Fruit fly (Drosophila melanogaster) whole organism, adult: Measurements from ENCODE around the gene Axs.

ENCODE experiments used
- CG11617 ChIP-seq: fragments of 200-800 bp; sonication (Bioruptor generic); optimal IDR thresholded peaks from 2 replicates; lab custom pipeline; 2017; ENCODE audit warnings: mild to moderate bottlenecking, missing biosample characterization, missing genetic modification reagents, missing genetic modification characterization
- CG12768 ChIP-seq: fragments of 200-800 bp; sonication (Bioruptor generic); optimal IDR thresholded peaks from 2 replicates; lab custom pipeline; 2017; ENCODE audit warnings: missing biosample characterization, missing genetic modification characterization, mild to moderate bottlenecking, moderate library complexity, missing genetic modification reagents
- CG14711 ChIP-seq: fragments of 200-800 bp; sonication (Bioruptor generic); optimal IDR thresholded peaks from 2 replicates; lab custom pipeline; 2018; ENCODE audit warnings: missing biosample characterization, mild to moderate bottlenecking, missing genetic modification characterization, moderate library complexity
- CG1620 ChIP-seq: fragments of 200-800 bp; sonication (Bioruptor generic); optimal IDR thresholded peaks from 2 replicates; lab custom pipeline; 2016; ENCODE audit warnings: missing biosample characterization, missing genetic modification characterization
- CG33017 ChIP-seq: fragments of 200-800 bp; sonication (Bioruptor generic); optimal IDR thresholded peaks from 2 replicates; lab custom pipeline; 2018; ENCODE audit warnings: missing biosample characterization, mild to moderate bottlenecking, missing genetic modification characterization, moderate library complexity
- CG5204 ChIP-seq: fragments of 200-800 bp; sonication (Bioruptor generic); optimal IDR thresholded peaks from 2 replicates; lab custom pipeline; 2016; ENCODE audit warnings: missing biosample characterization, missing genetic modification characterization
- CG7045 ChIP-seq: fragments of 200-800 bp; sonication (Bioruptor generic); optimal IDR thresholded peaks from 2 replicates; lab custom pipeline; 2017; ENCODE audit warnings: missing biosample characterization, mild to moderate bottlenecking, missing genetic modification characterization
- CG7101 ChIP-seq: fragments of 200-800 bp; sonication (Bioruptor generic); optimal IDR thresholded peaks from 2 replicates; lab custom pipeline; 2018; ENCODE audit warnings: missing biosample characterization, mild to moderate bottlenecking, missing genetic modification characterization, moderate library complexity
- Clk ChIP-seq: fragments of 200-800 bp; sonication (Bioruptor generic); optimal IDR thresholded peaks from 2 replicates; lab custom pipeline; 2017; ENCODE audit warnings: missing biosample characterization, missing genetic modification characterization
- Crg-1 ChIP-seq: fragments of 200-800 bp; sonication (Bioruptor generic); optimal IDR thresholded peaks from 2 replicates; lab custom pipeline; 2016; ENCODE audit warnings: missing biosample characterization, missing genetic modification characterization
- Hr96 ChIP-seq: fragments of 200-800 bp; sonication (Bioruptor generic); optimal IDR thresholded peaks from 2 replicates; lab custom pipeline; 2016; ENCODE audit warnings: missing biosample characterization, missing genetic modification characterization
- Mnt ChIP-seq: fragments of 200-800 bp; sonication (Bioruptor generic); optimal IDR thresholded peaks from 2 replicates; lab custom pipeline; 2016; ENCODE audit warnings: missing biosample characterization, mild to moderate bottlenecking, missing genetic modification characterization
- bab1 ChIP-seq: fragments of 200-800 bp; sonication (Bioruptor generic); optimal IDR thresholded peaks from 3 replicates; lab custom pipeline; 2019; ENCODE audit warnings: missing biosample characterization, mild to moderate bottlenecking, missing genetic modification characterization, moderate library complexity
- cic ChIP-seq: fragments of 200-800 bp; sonication (Bioruptor generic); optimal IDR thresholded peaks from 2 replicates; lab custom pipeline; 2017; ENCODE audit warnings: missing biosample characterization, mild to moderate bottlenecking, missing genetic modification characterization, moderate library complexity
- cnc ChIP-seq, 2 experiments: fragments of >200 bp; optimal IDR thresholded peaks; 2 replicates each; lab custom pipeline; 2017
- kay ChIP-seq: fragments of 200-800 bp; sonication (Bioruptor generic); peaks from one replicate; lab custom pipeline; 2016; ENCODE audit warnings: missing biosample characterization, missing genetic modification characterization, borderline replicate concordance
- ovo ChIP-seq: fragments of 200-800 bp; sonication (Bioruptor generic); optimal IDR thresholded peaks from 2 replicates; lab custom pipeline; 2016; ENCODE audit warnings: missing biosample characterization, missing genetic modification characterization
- pad ChIP-seq: fragments of 200-800 bp; sonication (Bioruptor generic); optimal IDR thresholded peaks from 3 replicates; lab custom pipeline; 2017; ENCODE audit warnings: missing biosample characterization, missing genetic modification characterization, mild to moderate bottlenecking, moderate library complexity, missing genetic modification reagents
- tj ChIP-seq: fragments of 200-800 bp; sonication (Bioruptor generic); optimal IDR thresholded peaks from 3 replicates; lab custom pipeline; 2017; ENCODE audit warnings: missing biosample characterization, mild to moderate bottlenecking, missing genetic modification characterization, moderate library complexity
- toe ChIP-seq: fragments of 200-800 bp; sonication (Bioruptor generic); optimal IDR thresholded peaks from 2 replicates; lab custom pipeline; 2016; ENCODE audit warnings: missing biosample characterization, missing genetic modification characterization

Axs gene

DNA sequence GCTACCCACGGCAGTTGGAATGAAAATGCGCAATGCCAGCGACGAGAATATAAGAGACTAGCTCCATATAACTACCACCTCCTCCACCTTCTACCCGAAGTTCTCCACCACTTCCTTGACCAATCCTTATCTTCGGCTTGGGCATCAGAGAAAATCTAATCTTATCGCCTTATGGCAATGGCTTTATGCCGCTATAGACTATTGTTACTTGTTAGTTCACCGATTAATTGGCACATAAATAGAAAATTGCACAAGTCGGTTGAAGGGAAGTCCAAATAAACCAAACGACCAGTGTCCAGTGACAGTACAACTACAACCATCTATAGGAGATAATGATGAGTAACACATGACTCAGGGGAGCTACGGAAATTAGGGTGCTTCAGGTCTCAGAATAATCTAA is 18.2 kb upstream of the Axs start, which contains the start of gene sphe:
sphe (minus strand) TSS at position 32 of the 400 bp plus-strand sequence.
- TF ChIP-seq CG12768 (GFP tag; lab: Kevin White, UChicago) (no peak), CG7101 (tag; lab: Kevin White, UChicago) (no peak), toe (GFP tag; lab: Kevin White, UChicago) (no peak), pad (no peak), kay (GFP tag; lab: Kevin White, UChicago) (peak; percentile 69), cnc (optimal IDR thresholded peaks at IDR 0.05; lab: Kevin White, UChicago) (no peak), Mnt (GFP tag; lab: Kevin White, UChicago) (peak; percentile 5), CG1620 (GFP tag; lab: Kevin White, UChicago) (no peak), Crg-1 (GFP tag; lab: Kevin White, UChicago) (no peak), tj (GFP tag; lab: Kevin White, UChicago) (no peak), CG5204 (no peak), cic (GFP tag; lab: Kevin White, UChicago) (peak; percentile 41), ovo (GFP tag; lab: Kevin White, UChicago) (no peak)

DNA sequence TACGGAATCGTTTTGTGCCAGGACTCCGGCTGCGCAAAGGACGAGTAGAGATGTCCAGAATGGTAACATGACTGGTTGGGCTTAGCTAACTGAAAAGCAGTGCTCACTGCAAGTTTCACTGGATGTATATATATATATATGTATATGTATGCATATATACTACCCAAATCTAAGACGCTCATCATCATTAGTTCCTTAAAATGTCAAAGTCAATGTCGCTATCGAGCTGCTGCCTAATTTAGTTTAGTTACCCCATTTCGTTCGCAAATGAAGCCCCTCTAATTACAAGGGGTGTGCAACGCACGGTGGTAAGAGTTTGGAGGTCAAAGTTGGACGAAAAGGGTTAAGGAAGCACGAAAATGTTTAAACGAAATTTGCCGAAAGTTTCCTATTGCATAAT is 16.4 kb upstream of the Axs start, which contains the start of gene CG9676:
CG9676 (minus strand) TSS at position 101 of the 400 bp plus-strand sequence.
- TF ChIP-seq Clk (GFP tag; lab: Kevin White, UChicago): no peak
- TF ChIP-seq tj (GFP tag; lab: Kevin White, UChicago): no peak
- no peak for TF ChIP-seq CG33017 (tag; lab: Kevin White, UChicago)
- TF ChIP-seq CG14711 (tag; lab: Kevin White, UChicago): no peak
- TF ChIP-seq kay (GFP tag; lab: Kevin White, UChicago): no peak
- TF ChIP-seq CG11617 (GFP tag; lab: Kevin White, UChicago): no peak
- no peak for TF ChIP-seq cnc (optimal IDR thresholded peaks at IDR 0.05; lab: Kevin White, UChicago)

- no peak for TF ChIP-seq CG7101 (tag; lab: Kevin White, UChicago)
- TF ChIP-seq Crg-1 (GFP tag; lab: Kevin White, UChicago): no peak
- TF ChIP-seq Hr96 (GFP tag; lab: Kevin White, UChicago): no peak
- TF ChIP-seq bab1 (GFP tag; lab: Kevin White, UChicago): no peak
- TF ChIP-seq CG11617 (GFP tag; lab: Kevin White, UChicago): no peak
- no peak for TF ChIP-seq ovo (GFP tag; lab: Kevin White, UChicago)
- TF ChIP-seq CG7045 (GFP tag; lab: Kevin White, UChicago): no peak
- no peak for TF ChIP-seq CG12768 (GFP tag; lab: Kevin White, UChicago)
Observed at dm6 chrX:16697882-16698571, 14.3 kb upstream of the Axs start.

- no peak for TF ChIP-seq pad
- TF ChIP-seq cic (GFP tag; lab: Kevin White, UChicago): no peak
- no peak for TF ChIP-seq bab1 (GFP tag; lab: Kevin White, UChicago)
- TF ChIP-seq Mnt (GFP tag; lab: Kevin White, UChicago): no peak
- no peak for TF ChIP-seq tj (GFP tag; lab: Kevin White, UChicago)
- TF ChIP-seq Hr96 (GFP tag; lab: Kevin White, UChicago): no peak
- TF ChIP-seq ovo (GFP tag; lab: Kevin White, UChicago): no peak
- TF ChIP-seq kay (GFP tag; lab: Kevin White, UChicago): no peak
- TF ChIP-seq cnc (optimal IDR thresholded peaks at IDR 0.05; lab: Kevin White, UChicago): no peak
Observed at dm6 chrX:16696614-16697519, 13.2 kb upstream of the Axs start.

- TF ChIP-seq Mnt (GFP tag; lab: Kevin White, UChicago): no peak
- TF ChIP-seq CG1620 (GFP tag; lab: Kevin White, UChicago): peak; percentile 31
- peak; percentile 9 for TF ChIP-seq bab1 (GFP tag; lab: Kevin White, UChicago)
Observed at dm6 chrX:16695658-16696181, 12.0 kb upstream of the Axs start, which contains the start of gene CG4678. Gene CG4678 (plus strand): TSS chrX:16696131.

DNA sequence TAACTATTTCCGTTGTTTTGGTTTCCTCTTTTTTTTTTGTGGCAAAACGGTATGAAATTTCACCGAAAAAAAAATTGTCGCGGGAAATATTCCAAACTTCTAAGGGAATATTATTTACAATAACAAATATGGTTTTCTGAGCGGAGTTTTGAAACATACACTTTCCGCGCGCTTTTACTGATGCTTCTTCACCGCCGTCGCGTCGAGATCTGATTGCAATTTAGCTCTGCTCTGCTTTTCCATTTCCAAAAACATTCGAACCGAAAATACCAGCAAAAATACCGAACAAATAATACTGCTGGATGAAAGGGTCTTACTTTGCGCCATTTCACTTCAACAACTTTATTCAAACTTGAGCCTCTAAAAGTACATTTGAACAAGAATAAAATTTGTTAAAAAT is 11.3 kb upstream of the Axs start, which contains the start of gene Septin4:
Septin4 (minus strand) TSS at position 215 of the 400 bp plus-strand sequence.
- TF ChIP-seq kay (GFP tag; lab: Kevin White, UChicago): peak; percentile 63
- no peak for TF ChIP-seq cnc (optimal IDR thresholded peaks at IDR 0.05; lab: Kevin White, UChicago)
